Fruit fly (Drosophila melanogaster) whole organism, pupa: ENCODE results near the gene Alms1a.

ENCODE experiments used
- CG10348 ChIP-seq: fragments of 200-800 bp; sonication (Bioruptor generic); IDR thresholded peaks from 2 replicates; pipeline ENCODE4 v1.3.6; 2022; ENCODE audit warnings: missing biosample characterization, missing genetic modification characterization
- CG12605 ChIP-seq: fragments of 200-800 bp; sonication (Bioruptor generic); IDR thresholded peaks from 2 replicates; pipeline ENCODE4 v1.3.6; 2022; ENCODE audit warnings: missing biosample characterization, missing genetic modification characterization
- CG13204 ChIP-seq: fragments of 200-800 bp; sonication (Bioruptor generic); optimal IDR thresholded peaks from 2 replicates; lab custom pipeline; 2018; ENCODE audit warnings: missing biosample characterization, mild to moderate bottlenecking, missing genetic modification characterization, moderate library complexity
- CG14655 ChIP-seq: fragments of 200-800 bp; sonication (Bioruptor generic); optimal IDR thresholded peaks from 3 replicates; lab custom pipeline; 2017; ENCODE audit warnings: mild to moderate bottlenecking, missing biosample characterization, missing genetic modification reagents, missing genetic modification characterization
- CG15710 ChIP-seq: fragments of 200-800 bp; sonication (Bioruptor generic); optimal IDR thresholded peaks from 2 replicates; lab custom pipeline; 2018; ENCODE audit warnings: missing biosample characterization, mild to moderate bottlenecking, missing genetic modification characterization, moderate library complexity
- CG17806 ChIP-seq: fragments of 200-800 bp; sonication (Bioruptor generic); optimal IDR thresholded peaks from 2 replicates; lab custom pipeline; 2018; ENCODE audit warnings: missing biosample characterization, mild to moderate bottlenecking, missing genetic modification characterization, moderate library complexity
- CG32121 ChIP-seq: fragments of 200-800 bp; sonication (Bioruptor generic); IDR thresholded peaks from 2 replicates; pipeline ENCODE4 v1.3.6; 2022; ENCODE audit warnings: missing biosample characterization, missing genetic modification characterization
- CG34367 ChIP-seq: fragments of 200-800 bp; sonication (Bioruptor generic); optimal IDR thresholded peaks from 2 replicates; lab custom pipeline; 2018; ENCODE audit warnings: missing biosample characterization, mild to moderate bottlenecking, missing genetic modification characterization
- CG4496 ChIP-seq: fragments of 200-800 bp; sonication (Bioruptor generic); IDR thresholded peaks from 3 replicates; pipeline ENCODE4 v1.3.6; 2022; ENCODE audit warnings: missing biosample characterization, missing genetic modification characterization
- CG8159 ChIP-seq: fragments of 200-800 bp; sonication (Bioruptor generic); optimal IDR thresholded peaks from 3 replicates; lab custom pipeline; 2018; ENCODE audit warnings: missing biosample characterization, mild to moderate bottlenecking, missing genetic modification characterization, moderate library complexity
- CG8301 ChIP-seq: fragments of 200-800 bp; sonication (Bioruptor generic); optimal IDR thresholded peaks from 2 replicates; lab custom pipeline; 2018; ENCODE audit warnings: missing biosample characterization, mild to moderate bottlenecking, missing genetic modification characterization
- CG9948 ChIP-seq: fragments of 200-800 bp; sonication (Bioruptor generic); optimal IDR thresholded peaks from 2 replicates; lab custom pipeline; 2018; ENCODE audit warnings: missing biosample characterization, mild to moderate bottlenecking, missing genetic modification characterization, moderate library complexity
- D1 ChIP-seq: fragments of 200-800 bp; sonication (Bioruptor generic); optimal IDR thresholded peaks from 2 replicates; lab custom pipeline; 2018; ENCODE audit warnings: missing biosample characterization, mild to moderate bottlenecking, missing genetic modification characterization, moderate library complexity
- EcR ChIP-seq: fragments of 200-800 bp; sonication (Bioruptor generic); optimal IDR thresholded peaks from 3 replicates; lab custom pipeline; 2019; ENCODE audit warnings: missing biosample characterization, missing genetic modification characterization, mild to moderate bottlenecking, moderate library complexity, missing genetic modification reagents
- Ets98B ChIP-seq: fragments of 200-800 bp; sonication (Bioruptor generic); IDR thresholded peaks from 2 replicates; pipeline ENCODE4 v1.3.6; 2022; ENCODE audit warnings: missing biosample characterization, missing genetic modification characterization
- Pif1A ChIP-seq: fragments of 200-800 bp; sonication (Bioruptor generic); optimal IDR thresholded peaks from 3 replicates; lab custom pipeline; 2016; ENCODE audit warnings: missing biosample characterization, missing genetic modification characterization
- Pif1B ChIP-seq: fragments of 200-800 bp; sonication (Bioruptor generic); optimal IDR thresholded peaks from 3 replicates; lab custom pipeline; 2016; ENCODE audit warnings: missing biosample characterization, missing genetic modification characterization
- Snoo ChIP-seq: fragments of 200-800 bp; sonication (Bioruptor generic); optimal IDR thresholded peaks from 3 replicates; lab custom pipeline; 2017; ENCODE audit warnings: missing biosample characterization, mild to moderate bottlenecking, missing genetic modification characterization, inconsistent platforms
- fd96Ca ChIP-seq: fragments of 200-800 bp; sonication (Bioruptor generic); IDR thresholded peaks from 3 replicates; pipeline ENCODE4 v1.3.6; 2022; ENCODE audit warnings: missing biosample characterization, missing genetic modification characterization
- gl ChIP-seq: fragments of 200-800 bp; sonication (Bioruptor generic); optimal IDR thresholded peaks from 2 replicates; lab custom pipeline; 2018; ENCODE audit warnings: missing biosample characterization, mild to moderate bottlenecking, missing genetic modification characterization
- rn ChIP-seq: fragments of 200-800 bp; sonication (Bioruptor generic); IDR thresholded peaks from 2 replicates; pipeline ENCODE4 v1.3.6; 2022; ENCODE audit warnings: missing biosample characterization, missing genetic modification characterization

Alms1a gene

DNA sequence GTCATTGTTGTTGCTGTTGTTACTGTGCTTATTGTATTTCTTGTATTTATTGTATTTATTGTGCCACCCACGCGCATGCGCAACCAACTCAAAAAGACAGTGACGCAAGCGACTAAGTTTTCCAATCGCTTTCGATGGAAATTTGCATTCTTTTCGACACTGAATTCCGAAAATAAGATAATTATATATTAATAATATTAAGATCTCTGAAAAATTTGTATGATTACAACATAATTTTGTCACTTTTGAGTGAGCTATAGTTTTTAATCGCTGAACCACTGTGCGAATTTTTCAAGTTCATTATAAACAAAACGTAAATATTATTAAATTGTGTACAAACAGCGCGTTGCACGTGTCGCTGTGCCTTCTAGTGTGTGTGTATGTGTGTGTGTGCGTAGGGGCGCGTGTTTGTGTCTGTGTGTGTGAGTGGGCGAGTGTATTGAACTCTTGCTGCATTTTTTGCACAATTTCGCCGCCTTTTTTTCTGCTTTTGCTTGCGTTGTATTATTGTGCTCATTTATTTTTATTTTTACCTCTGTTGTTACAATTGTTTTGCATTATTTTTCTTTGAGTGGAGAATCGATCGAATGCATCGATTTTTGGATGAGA lies 20.0 kb downstream of the Alms1a start:
- TF ChIP-seq CG8159 (tag; lab: Kevin White, UChicago) (no peak), CG32121 (no peak), CG17806 (tag; lab: Kevin White, UChicago) (peak; percentile 0), CG12605 (GFP tag; lab: Robert Waterston, UW) (no peak), CG34367 (tag; lab: Kevin White, UChicago) (no peak), CG4496 (GFP tag; lab: Robert Waterston, UW) (peak; percentile 65; the same call in 2 of the 3 replicates), Pif1A (peak; percentile 1), CG13204 (GFP tag; lab: Kevin White, UChicago) (no peak), EcR (peak; percentile 42), Snoo (peak; percentile 44)
- TF ChIP-seq, all 21 proteins: peak for 5

DNA sequence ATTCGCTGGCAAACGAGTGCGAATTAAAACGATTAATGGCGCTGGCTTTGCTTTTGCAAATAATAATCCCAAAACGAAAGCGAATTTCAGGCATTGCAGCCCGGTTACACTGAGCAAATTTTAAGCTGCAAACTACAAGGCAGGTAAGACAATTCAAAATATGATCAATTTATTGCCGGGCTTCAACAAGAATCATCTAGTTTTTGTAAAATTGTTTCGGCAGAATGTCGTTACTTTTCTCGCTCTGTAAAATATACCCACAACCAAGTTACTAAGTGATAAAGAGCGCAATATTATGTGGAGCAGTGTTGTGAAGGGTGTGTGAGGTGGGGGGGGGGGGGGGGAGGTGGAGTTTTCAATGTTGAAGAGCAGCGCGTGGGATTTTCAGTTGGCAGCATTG lies 20.9 kb downstream of the Alms1a start:
- no peak for TF ChIP-seq CG12605 (GFP tag; lab: Robert Waterston, UW)
- 0 out of 2 replicates have a peak, but pooled peaks have one; percentile 14 for TF ChIP-seq Ets98B (GFP tag; lab: Robert Waterston, UW)
- no peak for TF ChIP-seq CG9948 (tag; lab: Kevin White, UChicago)
- 0 out of 3 replicates have a peak, but pooled peaks have one; percentile 30 for TF ChIP-seq fd96Ca (GFP tag; lab: Robert Waterston, UW)
- TF ChIP-seq rn (GFP tag; lab: Robert Waterston, UW), result no peak
- no peak for TF ChIP-seq EcR
- TF ChIP-seq Snoo, result no peak
- peak; percentile 68; the same call in 2 of the 3 replicates for TF ChIP-seq CG4496 (GFP tag; lab: Robert Waterston, UW)
- TF ChIP-seq, all 21 proteins: peak for 3

DNA sequence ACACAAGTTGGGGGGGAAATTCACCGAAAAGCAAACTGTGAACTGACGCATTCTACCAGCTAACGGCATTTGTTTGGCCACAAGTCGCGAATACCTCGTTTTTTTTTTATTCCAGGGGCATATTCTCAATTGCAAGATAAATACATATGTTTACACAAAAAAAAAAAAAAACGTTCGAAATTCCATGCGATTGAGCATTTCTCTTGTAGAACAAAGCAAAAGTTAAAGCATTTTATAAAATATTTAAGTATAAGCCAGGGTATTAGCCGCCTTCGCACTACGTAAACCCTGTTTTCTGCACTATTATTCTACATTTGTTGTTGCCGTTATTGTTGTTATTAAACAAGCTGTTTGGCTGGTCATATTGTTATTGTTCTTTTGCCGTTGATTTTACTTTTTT lies 21.5 kb downstream of the Alms1a start:
- TF ChIP-seq CG34367 (tag; lab: Kevin White, UChicago) (no peak), CG17806 (tag; lab: Kevin White, UChicago) (no peak), CG14655 (GFP tag; lab: Kevin White, UChicago) (no peak), D1 (tag; lab: Kevin White, UChicago) (no peak), CG12605 (GFP tag; lab: Robert Waterston, UW) (no peak), CG13204 (GFP tag; lab: Kevin White, UChicago) (no peak), CG8301 (tag; lab: Kevin White, UChicago) (no peak), gl (tag; lab: Kevin White, UChicago) (no peak), CG32121 (peak; percentile 57; the same call in 1 of the 2 replicates), rn (GFP tag; lab: Robert Waterston, UW) (no peak), Pif1A (no peak), CG4496 (GFP tag; lab: Robert Waterston, UW) (peak; percentile 41; the same call in 1 of the 3 replicates), fd96Ca (GFP tag; lab: Robert Waterston, UW) (peak; percentile 40; the same call in 2 of the 3 replicates), Snoo (no peak), CG15710 (tag; lab: Kevin White, UChicago) (no peak), CG8159 (tag; lab: Kevin White, UChicago) (no peak)

DNA sequence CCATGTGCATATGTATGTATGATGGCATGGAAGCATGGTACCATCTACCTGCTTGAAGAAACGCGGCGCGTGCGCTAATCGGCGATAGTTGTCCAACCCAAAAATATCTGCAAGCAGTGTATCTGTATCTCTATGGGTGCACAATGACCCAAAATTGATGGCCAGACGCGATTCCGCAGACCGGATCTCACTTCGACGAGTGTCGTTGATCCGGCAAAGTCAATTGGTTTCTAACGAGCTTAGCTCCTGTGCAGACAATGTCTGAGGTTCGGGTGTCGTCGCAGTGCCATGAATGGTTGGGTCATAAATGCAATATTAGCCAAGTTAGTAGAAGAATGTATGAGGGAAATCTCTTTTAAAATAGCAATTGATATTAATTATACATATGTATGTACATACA lies 22.2 kb downstream of the Alms1a start:
- no peak for TF ChIP-seq EcR
- TF ChIP-seq fd96Ca (GFP tag; lab: Robert Waterston, UW), result no peak

DNA sequence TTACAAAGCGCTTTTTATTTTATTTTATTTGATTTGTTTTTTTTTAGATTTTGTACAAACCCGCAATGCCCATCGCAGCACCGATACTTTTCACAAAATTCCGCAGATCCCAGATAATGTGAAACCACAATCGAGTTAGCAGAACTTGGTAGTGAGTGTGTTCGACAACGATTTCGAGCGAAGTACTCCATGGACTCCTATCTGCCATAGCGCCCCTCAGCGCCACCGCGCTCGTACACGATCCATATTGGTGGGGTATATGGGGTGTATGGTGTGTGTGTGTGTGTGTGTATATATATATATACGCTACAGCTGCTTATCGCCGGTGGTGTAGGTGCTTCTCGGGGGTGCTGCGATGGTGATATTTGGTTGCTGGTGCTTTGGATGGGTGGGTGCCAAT lies 23.4 kb downstream of the Alms1a start:
- TF ChIP-seq CG8301 (tag; lab: Kevin White, UChicago) (no peak), CG10348 (GFP tag; lab: Robert Waterston, UW) (no peak), gl (tag; lab: Kevin White, UChicago) (no peak), CG15710 (tag; lab: Kevin White, UChicago) (no peak), Pif1A (no peak), rn (GFP tag; lab: Robert Waterston, UW) (no peak), CG4496 (GFP tag; lab: Robert Waterston, UW) (no peak), Ets98B (GFP tag; lab: Robert Waterston, UW) (no peak), D1 (tag; lab: Kevin White, UChicago) (no peak), CG12605 (GFP tag; lab: Robert Waterston, UW) (no peak), CG8159 (tag; lab: Kevin White, UChicago) (no peak)

DNA sequence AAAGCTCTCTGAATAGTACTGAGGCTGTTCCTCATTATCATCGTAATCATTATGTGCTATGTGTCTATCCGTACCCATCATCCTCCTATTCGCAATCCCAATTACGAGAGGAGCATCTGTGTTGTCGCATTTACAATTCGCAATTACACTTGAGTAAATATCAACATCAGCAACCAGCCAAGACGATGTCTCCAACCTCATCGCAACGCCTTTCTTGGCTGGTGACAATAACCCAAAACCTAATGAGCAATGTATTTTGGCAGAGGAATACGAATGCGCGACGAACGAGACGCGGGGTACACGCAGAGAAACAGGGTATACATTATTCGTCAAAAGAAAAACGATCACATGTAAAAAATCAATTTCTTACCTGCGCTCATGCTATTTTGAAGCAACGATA lies 25.3 kb downstream of the Alms1a start:
- no peak for TF ChIP-seq CG10348 (GFP tag; lab: Robert Waterston, UW)
- TF ChIP-seq Snoo, result no peak
- no peak for TF ChIP-seq Ets98B (GFP tag; lab: Robert Waterston, UW)
- no peak for TF ChIP-seq D1 (tag; lab: Kevin White, UChicago)
- TF ChIP-seq, all 21 proteins: peak for 0

DNA sequence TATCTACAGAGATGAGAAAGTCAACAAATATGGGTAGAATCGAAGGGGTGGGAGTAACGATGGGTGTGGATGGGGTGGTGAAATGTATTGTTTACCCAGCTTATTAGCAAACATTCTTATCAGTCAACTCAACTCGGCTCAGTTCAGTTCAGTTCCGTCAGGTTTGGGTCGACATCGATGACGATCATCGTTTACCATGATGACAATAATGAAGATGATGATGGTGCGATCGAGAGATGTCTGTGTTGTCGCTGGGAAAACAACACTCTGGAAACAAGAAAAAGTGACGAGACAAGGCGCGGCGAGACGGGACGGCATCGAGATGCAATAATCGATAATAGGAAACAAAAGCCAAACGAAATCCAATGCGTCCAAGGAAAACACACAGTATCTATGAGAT lies 26.1 kb downstream of the Alms1a start:
- TF ChIP-seq fd96Ca (GFP tag; lab: Robert Waterston, UW) (no peak), Pif1B (GFP tag; lab: Kevin White, UChicago) (no peak), CG14655 (GFP tag; lab: Kevin White, UChicago) (no peak), rn (GFP tag; lab: Robert Waterston, UW) (no peak), EcR (no peak), Snoo (no peak), CG15710 (tag; lab: Kevin White, UChicago) (no peak), CG10348 (GFP tag; lab: Robert Waterston, UW) (no peak), Pif1A (no peak)
- TF ChIP-seq, all 21 proteins: peak for 0
